Fruit fly (Drosophila melanogaster) Kc167 (cell line): ENCODE data around the gene lectin-30A.

Experiments
- Myc ChIP-seq: fragments of >200 bp; optimal IDR thresholded peaks from 2 replicates; lab custom pipeline; 2017; ENCODE audit warnings: missing external identifiers
- h ChIP-seq: fragments of >200 bp; optimal IDR thresholded peaks from 3 replicates; lab custom pipeline; 2018; ENCODE audit warnings: missing external identifiers
- insv ChIP-seq: fragments of >200 bp; optimal IDR thresholded peaks from 3 replicates; lab custom pipeline; 2018; ENCODE audit warnings: missing external identifiers

- TF ChIP-seq h, result no peak
- TF ChIP-seq Myc, result no peak
- TF ChIP-seq insv (lab: Kevin White, UChicago), result no peak
Measured at dm6 chr2L:9231760-9232431, 22.8 kb downstream of the lectin-30A start.
